Worm (Caenorhabditis elegans) whole organism, L1 larva: Measurements from ENCODE around the gene R10E11.5.

Experiments
- C04F5.9 ChIP-seq: sonication (generic microtip); optimal IDR thresholded peaks from 2 replicates; lab custom pipeline; 2016; ENCODE audit warnings: missing genetic modification characterization, missing compliant biosample characterization
- C16A3.4 ChIP-seq: fragments of 150-350 bp; optimal IDR thresholded peaks from 2 replicates; lab custom pipeline; 2014; ENCODE audit warnings: missing biosample characterization, missing genetic modification characterization
- F16B12.6 ChIP-seq: fragments of 150-350 bp; optimal IDR thresholded peaks from 2 replicates; lab custom pipeline; 2014; ENCODE audit warnings: missing biosample characterization, missing genetic modification characterization
- Y116A8C.19 ChIP-seq: sonication (generic microtip); optimal IDR thresholded peaks from 2 replicates; lab custom pipeline; 2016; ENCODE audit warnings: missing compliant biosample characterization, missing genetic modification characterization, borderline replicate concordance
- aha-1 ChIP-seq: fragments of 150-350 bp; optimal IDR thresholded peaks from 2 replicates; lab custom pipeline; 2014; ENCODE audit warnings: missing biosample characterization, missing genetic modification characterization
- alr-1 ChIP-seq: fragments of 200-800 bp; sonication (Bioruptor generic); optimal IDR thresholded peaks from 2 replicates; lab custom pipeline; 2018; ENCODE audit warnings: borderline replicate concordance, mild to moderate bottlenecking, missing genetic modification characterization, missing compliant biosample characterization
- ceh-63 ChIP-seq: fragments of 200-800 bp; sonication (Bioruptor generic); optimal IDR thresholded peaks from 2 replicates; lab custom pipeline; 2018; ENCODE audit warnings: mild to moderate bottlenecking, missing genetic modification characterization, missing compliant biosample characterization
- ceh-8 ChIP-seq: fragments of 200-800 bp; sonication (Bioruptor generic); optimal IDR thresholded peaks from 2 replicates; lab custom pipeline; 2018; ENCODE audit warnings: mild to moderate bottlenecking, missing genetic modification characterization, moderate library complexity, missing compliant biosample characterization
- ceh-82 ChIP-seq, 3 experiments: fragments of 150-350 bp in 1 of 3; sonication (generic microtip) in 2 of 3; optimal IDR thresholded peaks; 2 replicates each; lab custom pipeline; 2014 to 2017; ENCODE audit warnings: missing biosample characterization in 3 of 3, missing genetic modification characterization in 3 of 3
- ceh-90 ChIP-seq: sonication (generic microtip); optimal IDR thresholded peaks from 2 replicates; lab custom pipeline; 2016; ENCODE audit warnings: missing genetic modification characterization, missing compliant biosample characterization
- efl-1 ChIP-seq, 4 experiments: fragments of 150-350 bp; optimal IDR thresholded peaks in 3 of 4; peaks in 1 of 4; 1 replicate in 1 of 4; 2 replicates in 3 of 4; lab custom pipeline; 2014; ENCODE audit warnings: missing biosample characterization in 2 of 4, missing genetic modification characterization in 2 of 4, missing genetic modification reagents in 2 of 4
- egl-13 ChIP-seq: sonication (generic microtip); optimal IDR thresholded peaks from 2 replicates; lab custom pipeline; 2016; ENCODE audit warnings: missing genotype, missing genetic modification reagents, missing genetic modification characterization, missing compliant biosample characterization
- egl-27 ChIP-seq, 2 experiments: fragments of 150-350 bp in 1 of 2; sonication (generic microtip); optimal IDR thresholded peaks; 3 replicates each; lab custom pipeline; 2017 to 2018; ENCODE audit warnings: missing biosample characterization in 2 of 2, missing genetic modification characterization in 2 of 2, missing genetic modification reagents in 2 of 2
- elt-2 ChIP-seq: sonication (generic microtip); optimal IDR thresholded peaks from 2 replicates; lab custom pipeline; 2016; ENCODE audit warnings: missing genetic modification characterization, mild to moderate bottlenecking, inconsistent platforms, missing compliant biosample characterization, missing genetic modification reagents
- elt-3 ChIP-seq, 6 experiments: fragments of 150-350 bp in 1 of 6; sonication (generic microtip); optimal IDR thresholded peaks; 2 replicates each; lab custom pipeline; 2017 to 2018; ENCODE audit warnings: missing biosample characterization in 6 of 6, missing genetic modification characterization in 6 of 6, inconsistent platforms in 1 of 6
- grh-1 ChIP-seq: fragments of 200-800 bp; sonication (Bioruptor generic); IDR thresholded peaks from 2 replicates; pipeline ENCODE4 v1.3.6; 2022; ENCODE audit warnings: missing genetic modification reagents, missing genetic modification characterization, missing compliant biosample characterization
- hlh-17 ChIP-seq: fragments of 200-800 bp; sonication (Bioruptor generic); optimal IDR thresholded peaks from 2 replicates; lab custom pipeline; 2018; ENCODE audit warnings: missing genetic modification characterization, mild to moderate bottlenecking, missing compliant biosample characterization, moderate library complexity, borderline replicate concordance
- hlh-4 ChIP-seq: sonication (generic microtip); optimal IDR thresholded peaks from 2 replicates; lab custom pipeline; 2016; ENCODE audit warnings: mild to moderate bottlenecking, missing genetic modification characterization, missing compliant biosample characterization
- hpl-2 ChIP-seq: fragments of 150-350 bp; optimal IDR thresholded peaks from 2 replicates; lab custom pipeline; 2014; ENCODE audit warnings: missing biosample characterization, missing genetic modification reagents, missing genetic modification characterization
- irx-1 ChIP-seq: sonication (generic microtip); optimal IDR thresholded peaks from 2 replicates; lab custom pipeline; 2016; ENCODE audit warnings: missing genetic modification characterization, missing compliant biosample characterization
- jun-1 ChIP-seq: fragments of 150-350 bp; optimal IDR thresholded peaks from 2 replicates; lab custom pipeline; 2014; ENCODE audit warnings: missing biosample characterization, missing genetic modification reagents, missing genetic modification characterization
- lin-13 ChIP-seq: fragments of 150-350 bp; optimal IDR thresholded peaks from 2 replicates; lab custom pipeline; 2014; ENCODE audit warnings: missing biosample characterization, missing genetic modification reagents, missing genetic modification characterization
- lin-14 ChIP-seq: fragments of 200-800 bp; sonication (Bioruptor generic); optimal IDR thresholded peaks from 2 replicates; lab custom pipeline; 2018; ENCODE audit warnings: mild to moderate bottlenecking, missing genetic modification characterization, moderate library complexity, missing compliant biosample characterization
- lin-39 ChIP-seq: fragments of 150-350 bp; optimal IDR thresholded peaks from 2 replicates; lab custom pipeline; 2014; ENCODE audit warnings: missing biosample characterization, missing genetic modification reagents, missing genetic modification characterization
- lir-3 ChIP-seq: sonication (generic microtip); optimal IDR thresholded peaks from 2 replicates; lab custom pipeline; 2016; ENCODE audit warnings: mild to moderate bottlenecking, missing genetic modification characterization, moderate library complexity, missing compliant biosample characterization; ENCODE audit not compliant: poor library complexity
- mab-9 ChIP-seq: fragments of 200-800 bp; sonication (Bioruptor generic); IDR thresholded peaks from 2 replicates; pipeline ENCODE4 v1.3.6; 2022; ENCODE audit warnings: missing genetic modification reagents, missing genetic modification characterization, missing compliant biosample characterization
- nhr-11 ChIP-seq: fragments of 150-350 bp; optimal IDR thresholded peaks from 2 replicates; lab custom pipeline; 2014; ENCODE audit warnings: missing biosample characterization, missing genetic modification characterization
- nhr-12 ChIP-seq: sonication (generic microtip); optimal IDR thresholded peaks from 2 replicates; lab custom pipeline; 2017; ENCODE audit warnings: missing biosample characterization, missing genetic modification characterization
- nhr-20 ChIP-seq: sonication (generic microtip); optimal IDR thresholded peaks from 2 replicates; lab custom pipeline; 2016; ENCODE audit warnings: mild to moderate bottlenecking, missing genetic modification characterization, missing compliant biosample characterization
- nhr-71 ChIP-seq: sonication (generic microtip); optimal IDR thresholded peaks from 2 replicates; lab custom pipeline; 2016; ENCODE audit warnings: mild to moderate bottlenecking, missing genetic modification characterization, moderate library complexity, missing compliant biosample characterization
- nhr-76 ChIP-seq: sonication (generic microtip); optimal IDR thresholded peaks from 2 replicates; lab custom pipeline; 2017; ENCODE audit warnings: missing biosample characterization, missing genetic modification characterization
- nhr-84 ChIP-seq: sonication (generic microtip); optimal IDR thresholded peaks from 2 replicates; lab custom pipeline; 2017; ENCODE audit warnings: missing biosample characterization, missing genetic modification characterization
- nhr-85 ChIP-seq: sonication (generic microtip); peaks from one replicate; lab custom pipeline; 2016; ENCODE audit warnings: missing genetic modification characterization, inconsistent platforms, missing compliant biosample characterization
- nhr-90 ChIP-seq: sonication (generic microtip); optimal IDR thresholded peaks from 2 replicates; lab custom pipeline; 2016; ENCODE audit warnings: mild to moderate bottlenecking, missing genetic modification characterization, missing compliant biosample characterization; ENCODE audit not compliant: poor library complexity
- pag-3 ChIP-seq: sonication (generic microtip); optimal IDR thresholded peaks from 2 replicates; lab custom pipeline; 2017; ENCODE audit warnings: missing genetic modification characterization, mild to moderate bottlenecking, missing compliant biosample characterization, antibody characterized with exemption, borderline replicate concordance; ENCODE audit not compliant: insufficient read depth
- skn-1 ChIP-seq: fragments of 150-350 bp; optimal IDR thresholded peaks from 2 replicates; lab custom pipeline; 2014; ENCODE audit warnings: missing biosample characterization, missing genetic modification characterization
- snpc-4 ChIP-seq: fragments of 150-350 bp; optimal IDR thresholded peaks from 2 replicates; lab custom pipeline; 2014; ENCODE audit warnings: missing biosample characterization, missing genetic modification characterization
- snu-23 ChIP-seq: sonication (generic microtip); optimal IDR thresholded peaks from 2 replicates; lab custom pipeline; 2016; ENCODE audit warnings: missing genetic modification characterization, missing compliant biosample characterization
- sptf-1 ChIP-seq: fragments of 150-350 bp; optimal IDR thresholded peaks from 2 replicates; lab custom pipeline; 2014; ENCODE audit warnings: missing biosample characterization, missing genetic modification characterization
- tbx-2 ChIP-seq: sonication (generic microtip); optimal IDR thresholded peaks from 2 replicates; lab custom pipeline; 2016; ENCODE audit warnings: missing genetic modification characterization, missing compliant biosample characterization
- tlp-1 ChIP-seq: fragments of 150-350 bp; optimal IDR thresholded peaks from 2 replicates; lab custom pipeline; 2014; ENCODE audit warnings: missing biosample characterization, missing genetic modification characterization
- unc-30 ChIP-seq: sonication (generic microtip); optimal IDR thresholded peaks from 2 replicates; lab custom pipeline; 2017; ENCODE audit warnings: missing biosample characterization, missing genetic modification characterization
- unc-62 ChIP-seq: fragments of 150-350 bp; optimal IDR thresholded peaks from 2 replicates; lab custom pipeline; 2014; ENCODE audit warnings: missing biosample characterization, missing genetic modification reagents, missing genetic modification characterization
- unc-86 ChIP-seq: sonication (generic microtip); optimal IDR thresholded peaks from 2 replicates; lab custom pipeline; 2016; ENCODE audit warnings: missing genetic modification characterization, missing compliant biosample characterization
- unc-98 ChIP-seq: fragments of 200-800 bp; sonication (Bioruptor generic); IDR thresholded peaks from 2 replicates; pipeline ENCODE4 v1.3.6; 2022; ENCODE audit warnings: missing genetic modification characterization, missing compliant biosample characterization
- vab-15 ChIP-seq: sonication (generic microtip); optimal IDR thresholded peaks from 2 replicates; lab custom pipeline; 2017; ENCODE audit warnings: missing genotype, mild to moderate bottlenecking, missing genetic modification characterization, missing compliant biosample characterization
- zag-1 ChIP-seq: fragments of 150-350 bp; optimal IDR thresholded peaks from 2 replicates; lab custom pipeline; 2014; ENCODE audit warnings: missing biosample characterization, missing genetic modification characterization
- zip-4 ChIP-seq: fragments of 200-800 bp; sonication (Bioruptor generic); optimal IDR thresholded peaks from 2 replicates; lab custom pipeline; 2018; ENCODE audit warnings: mild to moderate bottlenecking, missing genetic modification characterization, moderate library complexity, missing compliant biosample characterization
- ztf-11 ChIP-seq, 2 experiments: sonication (generic microtip); optimal IDR thresholded peaks; 2 replicates each; lab custom pipeline; 2016 to 2017; ENCODE audit warnings: missing genetic modification characterization in 2 of 2, missing biosample characterization in 1 of 2, missing compliant biosample characterization in 1 of 2

R10E11.5 gene

ce11 chrIII:9826005-9826404 lies 36.5 kb upstream of the R10E11.5 start (continued):
- no peak for TF ChIP-seq nhr-11 (tag; lab: Kevin White, UChicago)
- TF ChIP-seq ceh-82 (tag; optimal IDR thresholded peaks at IDR 0.05; lab: Kevin White, UChicago) = peak in 1 of 3 experiments; percentile 25
- no peak for TF ChIP-seq hlh-17
- TF ChIP-seq nhr-71 (tag; lab: Kevin White, UChicago) = peak; percentile 84
- TF ChIP-seq lin-14 = peak; percentile 82
- 0 out of 2 replicates have a peak, but pooled peaks have one; percentile 10 for TF ChIP-seq grh-1 (GFP tag; lab: Robert Waterston, UW)
- TF ChIP-seq alr-1 (tag; lab: Kevin White, UChicago) = no peak
- no peak for TF ChIP-seq aha-1 (tag; lab: Kevin White, UChicago)
- no peak for TF ChIP-seq unc-30 (tag; lab: Kevin White, UChicago)
- no peak for TF ChIP-seq C16A3.4 (tag; lab: Kevin White, UChicago)
- TF ChIP-seq egl-13 (tag; lab: Kevin White, UChicago) = no peak
- no peak for TF ChIP-seq Y116A8C.19 (tag; lab: Kevin White, UChicago)
- no peak for TF ChIP-seq unc-98 (GFP tag; lab: Robert Waterston, UW)
- no peak for TF ChIP-seq ceh-63 (GFP tag; lab: Kevin White, UChicago)
- TF ChIP-seq nhr-85 (tag; lab: Kevin White, UChicago) = peak; percentile 86
- TF ChIP-seq nhr-76 (tag; lab: Kevin White, UChicago) = no peak
- no peak for TF ChIP-seq vab-15
- TF ChIP-seq lin-39 (tag; lab: Kevin White, UChicago) = no peak
- TF ChIP-seq nhr-12 (tag; lab: Kevin White, UChicago) = no peak
- TF ChIP-seq zag-1 = no peak
- TF ChIP-seq mab-9 (GFP tag; lab: Robert Waterston, UW) = no peak
- no peak for TF ChIP-seq hlh-4 (tag; lab: Kevin White, UChicago)
- TF ChIP-seq zip-4 (GFP tag; lab: Kevin White, UChicago) = no peak
- TF ChIP-seq nhr-84 (tag; lab: Kevin White, UChicago) = no peak
- no peak for TF ChIP-seq ceh-90
- TF ChIP-seq elt-2 = peak; percentile 61
- TF ChIP-seq snpc-4 = no peak
- TF ChIP-seq lir-3 (tag; lab: Kevin White, UChicago) = peak; percentile 11
- peak; percentile 12 for TF ChIP-seq C04F5.9 (tag; lab: Kevin White, UChicago)
- TF ChIP-seq tbx-2 (tag; lab: Kevin White, UChicago) = peak; percentile 56
- TF ChIP-seq ceh-8 = no peak
- no peak for TF ChIP-seq unc-86 (tag; lab: Kevin White, UChicago)
- peak; percentile 36 to 53 for TF ChIP-seq efl-1 (optimal IDR thresholded peaks at IDR 0.05; lab: Kevin White, UChicago)
- peak; percentile 44 to 81 for TF ChIP-seq efl-1 (GFP tag; optimal IDR thresholded peaks at IDR 0.05 in 1 of 2; lab: Kevin White, UChicago)
- TF ChIP-seq nhr-20 (tag; lab: Kevin White, UChicago) = peak; percentile 71
- TF ChIP-seq egl-27 (tag; optimal IDR thresholded peaks at IDR 0.05; lab: Kevin White, UChicago) = no peak
- TF ChIP-seq F16B12.6 (tag; lab: Kevin White, UChicago) = peak; percentile 60
- TF ChIP-seq skn-1 = peak; percentile 61
- peak; percentile 10 for TF ChIP-seq hpl-2 (GFP tag; lab: Kevin White, UChicago)
- peak; percentile 28 for TF ChIP-seq irx-1
- no peak for TF ChIP-seq sptf-1 (tag; lab: Kevin White, UChicago)
- no peak for TF ChIP-seq elt-3 (tag; optimal IDR thresholded peaks at IDR 0.05; lab: Kevin White, UChicago)
- peak; percentile 62 for TF ChIP-seq lin-13 (GFP tag; lab: Kevin White, UChicago)
- peak; percentile 42 for TF ChIP-seq nhr-90
- peak; percentile 17 for TF ChIP-seq jun-1 (tag; lab: Kevin White, UChicago)
- TF ChIP-seq tlp-1 (tag; lab: Kevin White, UChicago) = no peak
- no peak for TF ChIP-seq ztf-11 (tag; optimal IDR thresholded peaks at IDR 0.05; lab: Kevin White, UChicago)
- TF ChIP-seq pag-3 = no peak
- TF ChIP-seq unc-62 = no peak
- peak; percentile 75 for TF ChIP-seq snu-23 (GFP tag; lab: Kevin White, UChicago)
